Worm (Caenorhabditis elegans): ENCODE measurements around the gene ubc-24.

The ubc-24 gene

DNA sequence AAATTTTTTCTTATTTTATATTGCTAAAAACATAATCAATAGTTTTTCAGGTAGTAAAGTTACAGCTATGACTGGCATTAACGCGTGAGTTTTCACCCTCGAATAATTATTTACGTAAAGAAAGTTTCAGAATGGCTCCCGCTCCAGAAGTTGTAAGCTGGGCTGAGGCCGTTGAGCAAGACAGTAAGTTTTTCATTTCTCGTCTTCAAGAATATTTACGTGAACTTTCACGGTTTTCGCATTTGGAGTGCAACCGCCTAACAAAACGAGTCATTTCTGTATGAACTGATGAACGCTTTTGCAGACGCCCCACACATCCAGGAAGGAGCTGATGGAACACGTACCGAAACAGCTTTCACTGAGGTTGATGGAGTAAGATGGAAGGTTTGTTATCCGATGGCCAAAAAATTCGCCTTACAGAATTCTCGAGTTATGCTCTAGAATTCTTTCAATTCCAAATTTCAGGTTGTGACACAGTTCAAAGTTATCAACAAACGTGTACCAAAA is 37.4 kb downstream of the ubc-24 start, which contains the start of gene eif-3.G:
Gene eif-3.G (plus strand): TSS at position 51 of the 507 bp plus-strand sequence.
- no peak for TF ChIP-seq R02D3.7 (tag; optimal IDR thresholded peaks at IDR 0.05)
- no peak for TF ChIP-seq peb-1 (tag; optimal IDR thresholded peaks at IDR 0.05)
- TF ChIP-seq nhr-237 (tag; optimal IDR thresholded peaks at IDR 0.05): no peak
- no peak for TF ChIP-seq lsy-2 (tag; optimal IDR thresholded peaks at IDR 0.05)
- TF ChIP-seq ceh-16 (tag; optimal IDR thresholded peaks at IDR 0.05): no peak
- TF ChIP-seq aly-2 (tag; optimal IDR thresholded peaks at IDR 0.05): no peak
- no peak for TF ChIP-seq nhr-10 (tag; optimal IDR thresholded peaks at IDR 0.05)
- no peak for TF ChIP-seq lin-13 (GFP tag; optimal IDR thresholded peaks at IDR 0.05)

DNA sequence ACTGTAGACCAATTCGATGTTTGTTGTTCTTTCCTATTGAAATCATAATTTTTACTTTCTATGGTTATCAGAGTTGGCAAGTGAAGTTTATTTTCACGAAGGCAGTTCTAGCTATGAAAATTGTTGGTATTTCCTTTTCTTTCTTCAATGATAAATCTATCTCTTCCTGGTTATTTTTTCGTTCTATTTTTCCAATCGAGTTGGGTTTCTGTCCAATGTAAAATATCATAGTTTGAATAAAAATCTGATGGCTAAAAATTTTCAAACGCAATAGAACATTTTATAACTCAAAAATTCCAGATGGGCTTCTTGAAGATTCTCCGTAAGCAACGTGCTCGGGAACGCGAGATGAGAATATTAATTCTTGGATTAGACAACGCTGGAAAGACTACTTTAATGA is 38.6 kb downstream of the ubc-24 start, which contains the start of gene evl-20:
Gene evl-20 (plus strand): TSS at position 301 of the 400 bp plus-strand sequence.
- TF ChIP-seq nhr-23 (tag; optimal IDR thresholded peaks at IDR 0.05) (no peak), fos-1 (tag; optimal IDR thresholded peaks at IDR 0.05) (no peak), sma-9 (GFP tag; optimal IDR thresholded peaks at IDR 0.05) (no peak), sma-9 (tag; optimal IDR thresholded peaks at IDR 0.05) (no peak), snpc-4 (tag; optimal IDR thresholded peaks at IDR 0.05) (no peak), ceh-82 (tag; optimal IDR thresholded peaks at IDR 0.05) (no peak), nhr-25 (tag; optimal IDR thresholded peaks at IDR 0.05) (no peak), ztf-4 (tag; optimal IDR thresholded peaks at IDR 0.05) (no peak)

DNA sequence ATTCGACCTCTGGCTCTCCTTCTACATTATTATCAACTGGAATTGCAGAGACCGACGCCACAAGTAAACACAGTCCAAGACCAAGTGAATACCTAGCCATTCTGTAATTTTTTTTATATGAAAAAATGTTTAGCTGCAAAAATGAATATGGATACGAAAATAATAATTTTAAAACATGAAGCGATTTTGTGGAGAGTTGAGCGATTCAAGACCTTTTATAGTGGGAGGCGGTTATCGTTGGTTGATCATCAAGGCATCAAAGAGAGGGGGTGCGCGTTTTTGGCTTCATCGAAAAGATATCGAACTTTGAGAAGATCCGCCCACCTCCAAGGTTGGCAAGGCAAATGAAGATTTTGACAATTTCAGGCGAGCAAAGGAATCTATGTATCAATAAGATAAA is 41.3 kb downstream of the ubc-24 start, which contains the start of gene cut-3:
Gene cut-3 (minus strand): TSS at position 101 of the 400 bp plus-strand sequence.
- TF ChIP-seq ceh-16 (tag; optimal IDR thresholded peaks at IDR 0.05) (no peak), ama-1 (optimal IDR thresholded peaks at IDR 0.05) (no peak), dmd-4 (tag; optimal IDR thresholded peaks at IDR 0.05) (no peak), fos-1 (tag; optimal IDR thresholded peaks at IDR 0.05) (no peak), elt-1 (tag; optimal IDR thresholded peaks at IDR 0.05) (no peak), sem-4 (tag; optimal IDR thresholded peaks at IDR 0.05) (no peak), sma-3 (GFP tag; optimal IDR thresholded peaks at IDR 0.05) (no peak), egl-27 (tag; optimal IDR thresholded peaks at IDR 0.05) (no peak), unc-62 (GFP tag; optimal IDR thresholded peaks at IDR 0.05) (no peak), elt-3 (tag; optimal IDR thresholded peaks at IDR 0.05) (no peak), blmp-1 (tag; optimal IDR thresholded peaks at IDR 0.05; ENCODE audit: insufficient read depth) (no peak), gmeb-1 (tag; optimal IDR thresholded peaks at IDR 0.05) (no peak), nhr-23 (tag; optimal IDR thresholded peaks at IDR 0.05) (no peak)

DNA sequence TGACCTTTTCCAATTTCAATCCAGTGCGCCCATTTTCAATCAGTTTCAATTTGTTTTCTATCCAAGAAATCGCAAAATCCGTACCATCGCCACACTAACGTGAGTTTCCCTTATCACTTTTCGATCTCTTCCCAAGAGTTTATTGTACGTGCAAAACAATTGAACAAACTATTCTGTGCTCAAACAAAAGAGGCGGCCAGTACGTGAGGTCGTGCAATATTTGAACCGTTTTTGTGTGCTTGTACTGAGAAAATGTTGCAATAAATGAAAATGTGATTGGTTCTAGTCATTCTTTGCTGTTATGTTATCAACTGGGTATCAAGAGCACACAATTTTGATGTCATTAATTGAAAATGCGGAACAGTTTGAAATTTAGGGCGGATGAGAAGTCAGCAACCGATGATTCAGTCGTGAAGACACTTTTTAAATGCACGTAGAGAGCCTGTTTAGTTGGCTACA is 44.3 kb downstream of the ubc-24 start, which contains the start of gene F22B5.4:
Gene F22B5.4 (plus strand): TSS at position 51 of the 459 bp plus-strand sequence.
- TF ChIP-seq mab-5 (tag; optimal IDR thresholded peaks at IDR 0.05) (no peak), mbf-1 (tag; optimal IDR thresholded peaks at IDR 0.05) (no peak), fos-1 (tag; optimal IDR thresholded peaks at IDR 0.05) (peak; percentile 27), dmd-4 (tag; optimal IDR thresholded peaks at IDR 0.05) (no peak), mdl-1 (tag; optimal IDR thresholded peaks at IDR 0.05) (no peak), ama-1 (optimal IDR thresholded peaks at IDR 0.05) (no peak)

DNA sequence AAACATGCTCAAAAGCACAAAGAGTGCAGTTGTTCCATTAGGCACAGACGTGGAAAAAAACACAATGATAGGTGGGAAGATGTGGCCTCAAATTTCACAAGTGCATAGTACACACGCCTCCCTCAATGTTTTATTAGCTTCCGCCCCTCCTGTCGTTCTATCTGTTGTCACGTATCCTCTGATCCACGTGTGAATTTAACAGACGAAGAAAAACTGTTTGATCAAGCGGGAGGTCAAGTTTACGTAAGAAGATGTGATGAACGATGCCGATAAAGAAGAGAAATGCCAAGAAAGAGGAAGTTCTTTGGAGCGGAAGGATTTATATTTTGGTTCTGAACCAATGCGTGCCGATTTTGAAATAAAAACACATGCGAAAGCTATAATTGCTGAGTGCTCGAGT is 45.3 kb downstream of the ubc-24 start:
- TF ChIP-seq nhr-129 (tag; optimal IDR thresholded peaks at IDR 0.05) (peak; percentile 67), zag-1 (tag; optimal IDR thresholded peaks at IDR 0.05) (no peak), C34F6.9 (tag; optimal IDR thresholded peaks at IDR 0.05) (peak; percentile 19), sma-9 (GFP tag; optimal IDR thresholded peaks at IDR 0.05) (peak; percentile 21), sma-9 (tag; optimal IDR thresholded peaks at IDR 0.05) (no peak), ceh-82 (tag; optimal IDR thresholded peaks at IDR 0.05) (no peak)

DNA sequence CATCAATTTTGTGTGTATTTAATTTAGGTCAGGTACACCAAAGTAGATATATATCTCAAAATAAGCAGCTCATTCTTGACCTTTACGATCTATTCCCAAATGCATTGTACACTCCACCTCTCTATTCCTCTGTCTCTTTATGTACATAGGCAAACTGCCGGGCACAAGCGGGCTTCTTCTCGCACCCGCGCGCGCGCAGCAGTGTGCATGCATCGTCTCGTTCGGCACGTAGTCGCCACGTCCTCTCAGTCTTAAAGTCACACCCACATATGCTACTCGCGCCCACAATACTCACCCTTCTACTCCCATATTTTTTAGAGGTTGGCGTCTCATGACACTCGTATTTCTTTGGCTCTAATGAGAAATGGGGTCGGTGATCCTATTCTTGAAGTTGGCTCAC is 46.0 kb downstream of the ubc-24 start:
- no peak for TF ChIP-seq nhr-25 (tag; optimal IDR thresholded peaks at IDR 0.05)
- TF ChIP-seq C34F6.9 (tag; optimal IDR thresholded peaks at IDR 0.05): peak; percentile 23
- TF ChIP-seq zag-1 (tag; optimal IDR thresholded peaks at IDR 0.05): peak; percentile 6
- no peak for TF ChIP-seq sem-4 (tag; optimal IDR thresholded peaks at IDR 0.05)
- TF ChIP-seq nhr-129 (tag; optimal IDR thresholded peaks at IDR 0.05): peak; percentile 18

Data from whole organism, L2 larva.